Fruit fly (Drosophila melanogaster) whole organism, wandering third instar larva: ENCODE data around the gene CG17078.
A peak's percentile ranks its signal among the peaks of the same experiment; 100 is the strongest.

Experiments
- Abd-B ChIP-seq: fragments of >200 bp; optimal IDR thresholded peaks from 2 replicates; lab custom pipeline; 2017; ENCODE audit warnings: missing biosample characterization, missing genetic modification characterization
- CG32264 ChIP-seq: fragments of 200-800 bp; sonication (Bioruptor generic); optimal IDR thresholded peaks from 2 replicates; lab custom pipeline; 2016; ENCODE audit warnings: missing biosample characterization, missing genetic modification characterization
- CG9705 ChIP-seq: fragments of 200-800 bp; sonication (Bioruptor generic); optimal IDR thresholded peaks from 2 replicates; lab custom pipeline; 2018; ENCODE audit warnings: missing biosample characterization, mild to moderate bottlenecking, missing genetic modification characterization
- CrebA ChIP-seq: fragments of 200-800 bp; sonication (Bioruptor generic); optimal IDR thresholded peaks from 2 replicates; lab custom pipeline; 2016; ENCODE audit warnings: missing biosample characterization, mild to moderate bottlenecking, missing genetic modification characterization, borderline replicate concordance
- Dfd ChIP-seq: fragments of >200 bp; optimal IDR thresholded peaks from 2 replicates; lab custom pipeline; 2017; ENCODE audit warnings: missing biosample characterization, missing genetic modification characterization
- Dif ChIP-seq: fragments of 200-275, 200-300 bp; sonication (Bioruptor generic); optimal IDR thresholded peaks from 2 replicates; lab custom pipeline; 2018; ENCODE audit warnings: missing biosample characterization, missing genetic modification characterization; ENCODE audit not compliant: partially characterized antibody
- GATAd ChIP-seq: sonication (Bioruptor generic); optimal IDR thresholded peaks from 2 replicates; lab custom pipeline; 2016; ENCODE audit warnings: missing biosample characterization, missing genetic modification characterization
- HLH106 ChIP-seq: fragments of 200-800 bp; optimal IDR thresholded peaks from 3 replicates; lab custom pipeline; 2019; ENCODE audit warnings: missing biosample characterization, mild to moderate bottlenecking, missing genetic modification characterization, moderate library complexity
- Hnf4 ChIP-seq: fragments of 200-800 bp; sonication (Bioruptor generic); optimal IDR thresholded peaks from 2 replicates; lab custom pipeline; 2016; ENCODE audit warnings: missing biosample characterization, mild to moderate bottlenecking, missing genetic modification characterization
- Hr78 ChIP-seq: fragments of >200 bp; optimal IDR thresholded peaks from 2 replicates; lab custom pipeline; 2017; ENCODE audit warnings: missing biosample characterization, missing genetic modification characterization
- Hr83 ChIP-seq: fragments of 200-300 bp; sonication (Bioruptor generic); optimal IDR thresholded peaks from 2 replicates; lab custom pipeline; 2016; ENCODE audit warnings: missing biosample characterization, mild to moderate bottlenecking, missing genetic modification characterization, moderate library complexity; ENCODE audit not compliant: poor library complexity, severe bottlenecking
- Jra ChIP-seq: sonication (Bioruptor generic); optimal IDR thresholded peaks from 2 replicates; lab custom pipeline; 2016; ENCODE audit warnings: missing biosample characterization, missing genetic modification characterization
- Mio ChIP-seq: sonication (Bioruptor generic); optimal IDR thresholded peaks from 2 replicates; lab custom pipeline; 2016; ENCODE audit warnings: missing biosample characterization, missing genetic modification characterization
- Myc ChIP-seq: fragments of >200 bp; optimal IDR thresholded peaks from 2 replicates; lab custom pipeline; 2017
- N ChIP-seq: fragments of >200 bp; optimal IDR thresholded peaks from 2 replicates; lab custom pipeline; 2018; ENCODE audit warnings: missing biosample characterization, missing external identifiers, missing genetic modification characterization
- OdsH ChIP-seq: fragments of 200-800 bp; sonication (Bioruptor generic); optimal IDR thresholded peaks from 2 replicates; lab custom pipeline; 2016; ENCODE audit warnings: missing biosample characterization, mild to moderate bottlenecking, missing genetic modification characterization
- Rel ChIP-seq, 2 experiments: fragments of 200-800 bp; sonication (Bioruptor generic) in 1 of 2; optimal IDR thresholded peaks; 2 replicates in 1 of 2; 3 replicates in 1 of 2; lab custom pipeline; 2016 to 2019; ENCODE audit warnings: mild to moderate bottlenecking in 2 of 2, missing biosample characterization in 2 of 2, missing genetic modification characterization in 2 of 2, moderate library complexity in 1 of 2
- Sp1 ChIP-seq: fragments of 200-800 bp; sonication (Bioruptor generic); optimal IDR thresholded peaks from 3 replicates; lab custom pipeline; 2019; ENCODE audit warnings: missing biosample characterization, mild to moderate bottlenecking, missing genetic modification characterization, moderate library complexity
- Vsx2 ChIP-seq: fragments of 200-300, 225-300 bp; sonication (Bioruptor generic); optimal IDR thresholded peaks from 2 replicates; lab custom pipeline; 2018; ENCODE audit warnings: missing biosample characterization, missing genetic modification characterization; ENCODE audit not compliant: partially characterized antibody
- br ChIP-seq: fragments of 200-800 bp; sonication (Bioruptor generic); optimal IDR thresholded peaks from 2 replicates; lab custom pipeline; 2016; ENCODE audit warnings: missing biosample characterization, missing genetic modification characterization
- brk ChIP-seq: fragments of 200-800 bp; sonication (Bioruptor generic); optimal IDR thresholded peaks from 2 replicates; lab custom pipeline; 2016; ENCODE audit warnings: missing biosample characterization, mild to moderate bottlenecking, missing genetic modification characterization
- dl ChIP-seq, 2 experiments: fragments of 175-275, 200-275 bp in 1 of 2; fragments of 200-275 bp in 1 of 2; sonication (Bioruptor generic); optimal IDR thresholded peaks; lab custom pipeline; 2018; ENCODE audit warnings: mild to moderate bottlenecking in 2 of 2, missing biosample characterization in 2 of 2, missing genetic modification characterization in 2 of 2, moderate library complexity in 2 of 2; ENCODE audit not compliant: partially characterized antibody in 2 of 2, insufficient read depth in 1 of 2
- dmrt93B ChIP-seq: fragments of 200-800 bp; sonication (Bioruptor generic); optimal IDR thresholded peaks from 2 replicates; lab custom pipeline; 2018; ENCODE audit warnings: missing biosample characterization, mild to moderate bottlenecking, missing genetic modification characterization
- dsf ChIP-seq: sonication (Bioruptor generic); optimal IDR thresholded peaks from 2 replicates; lab custom pipeline; 2016; ENCODE audit warnings: missing biosample characterization, missing genetic modification characterization, borderline replicate concordance
- ey ChIP-seq: fragments of 200-800 bp; sonication (Bioruptor generic); optimal IDR thresholded peaks from 2 replicates; lab custom pipeline; 2016; ENCODE audit warnings: missing biosample characterization, missing genetic modification characterization
- foxo ChIP-seq, 2 experiments: fragments of 200-800 bp; sonication (Bioruptor generic); optimal IDR thresholded peaks; 2 replicates in 1 of 2; 3 replicates in 1 of 2; lab custom pipeline; 2016 to 2017; ENCODE audit warnings: missing biosample characterization in 2 of 2, missing genetic modification characterization in 2 of 2
- fru ChIP-seq: fragments of 200-800 bp; sonication (Bioruptor generic); optimal IDR thresholded peaks from 3 replicates; lab custom pipeline; 2016; ENCODE audit warnings: missing biosample characterization, mild to moderate bottlenecking, missing genetic modification characterization
- h ChIP-seq: fragments of 200-800 bp; sonication (Bioruptor generic); optimal IDR thresholded peaks from 3 replicates; lab custom pipeline; 2016; ENCODE audit warnings: missing biosample characterization, mild to moderate bottlenecking, missing genetic modification characterization
- jim ChIP-seq: fragments of 175-275, 200-325 bp; sonication (Bioruptor generic); optimal IDR thresholded peaks from 2 replicates; lab custom pipeline; 2016; ENCODE audit warnings: missing biosample characterization, mild to moderate bottlenecking, missing genetic modification characterization
- lola ChIP-seq: fragments of >200 bp; optimal IDR thresholded peaks from 2 replicates; lab custom pipeline; 2017; ENCODE audit warnings: missing biosample characterization, missing genetic modification characterization
- psq ChIP-seq: fragments of 200-800 bp; sonication (Bioruptor generic); optimal IDR thresholded peaks from 3 replicates; lab custom pipeline; 2017; ENCODE audit warnings: missing biosample characterization, mild to moderate bottlenecking, missing genetic modification characterization, moderate library complexity
- rgr ChIP-seq: fragments of 200-800 bp; sonication (Bioruptor generic); optimal IDR thresholded peaks from 3 replicates; lab custom pipeline; 2016; ENCODE audit warnings: missing biosample characterization, mild to moderate bottlenecking, missing genetic modification characterization
- sage ChIP-seq: fragments of 200-800 bp; sonication (Bioruptor generic); optimal IDR thresholded peaks from 2 replicates; lab custom pipeline; 2016; ENCODE audit warnings: missing biosample characterization, mild to moderate bottlenecking, missing genetic modification characterization
- sv ChIP-seq: fragments of 200-800 bp; sonication (Bioruptor generic); optimal IDR thresholded peaks from 3 replicates; lab custom pipeline; 2016; ENCODE audit warnings: missing biosample characterization, missing genetic modification characterization
- usp ChIP-seq: fragments of >200 bp; optimal IDR thresholded peaks from 2 replicates; lab custom pipeline; 2017; ENCODE audit warnings: missing biosample characterization, missing genetic modification characterization
- woc ChIP-seq: sonication (Bioruptor generic); optimal IDR thresholded peaks from 2 replicates; lab custom pipeline; 2016; ENCODE audit warnings: missing biosample characterization, mild to moderate bottlenecking, missing genetic modification characterization

Gene CG17078

DNA sequence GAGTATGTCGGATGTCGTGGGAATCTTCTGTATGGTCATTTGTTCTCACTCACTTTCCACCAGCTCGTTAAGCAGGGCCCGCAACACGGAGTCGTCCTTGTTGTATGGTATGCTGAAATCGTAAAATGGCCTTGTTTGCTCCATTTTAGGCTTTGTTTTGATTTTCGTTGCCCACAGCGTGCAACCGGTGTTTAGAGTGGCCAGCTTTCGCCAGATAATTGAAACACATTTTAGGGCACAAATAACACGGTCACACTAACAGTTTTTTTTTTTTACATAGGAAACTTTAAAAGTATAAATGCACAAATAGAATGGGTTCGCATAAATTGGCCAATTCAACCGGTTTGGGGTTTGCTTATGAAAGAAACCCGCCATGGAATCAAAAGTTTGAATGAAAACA is 25.9 kb downstream of the CG17078 start, which contains the start of gene Rpp30:
TSS of gene Rpp30 (minus strand) at position 200 of the 400 bp plus-strand sequence.
- TF ChIP-seq dsf (GFP tag; lab: Kevin White, UChicago) (no peak), lola (GFP tag; lab: Kevin White, UChicago) (no peak), CG9705 (GFP tag; lab: Kevin White, UChicago) (no peak), dmrt93B (GFP tag; lab: Kevin White, UChicago) (no peak), dl (GFP tag; optimal IDR thresholded peaks at IDR 0.05; lab: Kevin White, UChicago; ENCODE audit: insufficient read depth in 1 of 2, partially characterized antibody in 2 of 2) (no peak), jim (GFP tag; lab: Kevin White, UChicago) (no peak), sage (no peak), Jra (GFP tag; lab: Kevin White, UChicago) (no peak), CrebA (GFP tag; lab: Kevin White, UChicago) (no peak), fru (no peak), Dif (GFP tag; lab: Kevin White, UChicago) (no peak), Hr83 (no peak), sv (GFP tag; lab: Kevin White, UChicago) (no peak), CG32264 (GFP tag; lab: Kevin White, UChicago) (no peak), Hnf4 (GFP tag; lab: Kevin White, UChicago) (no peak), Myc (lab: Kevin White, UChicago) (no peak), usp (no peak), Rel (GFP tag; optimal IDR thresholded peaks at IDR 0.05; lab: Kevin White, UChicago) (no peak), Rel (tag; optimal IDR thresholded peaks at IDR 0.05; lab: Kevin White, UChicago) (no peak), Abd-B (GFP tag; lab: Kevin White, UChicago) (no peak)

DNA sequence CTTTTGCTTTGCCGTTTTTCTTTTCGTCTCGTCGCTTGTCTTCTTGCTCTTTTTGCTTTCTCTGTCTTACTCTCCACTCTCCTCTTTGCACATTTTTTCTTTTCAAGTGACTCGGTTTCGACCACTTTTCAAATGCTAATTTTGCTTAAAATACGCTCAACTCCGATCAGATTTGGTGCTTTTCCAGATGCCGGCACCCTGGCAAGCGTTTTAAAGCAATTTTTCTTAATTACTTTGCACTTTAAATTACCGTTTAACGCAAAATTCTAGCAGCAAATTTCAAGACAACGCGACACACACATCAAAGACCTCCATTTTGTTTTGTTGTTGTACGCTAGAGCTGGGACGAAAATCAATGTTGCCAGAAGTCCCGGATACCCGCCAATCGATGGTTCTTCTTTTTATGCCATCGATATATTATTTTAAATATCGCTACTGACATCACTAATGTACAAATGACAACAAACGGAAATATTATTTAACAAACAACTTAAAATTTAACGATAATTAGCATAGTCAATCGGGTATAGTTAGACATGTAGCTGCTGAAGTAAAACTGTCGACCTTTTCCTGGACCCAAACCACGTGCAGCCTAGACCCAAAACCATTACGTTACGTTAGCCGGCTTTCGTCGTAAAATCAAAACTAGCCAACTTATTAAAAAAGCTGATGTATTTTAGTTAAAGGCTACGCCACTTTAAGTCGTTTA is 27.4 kb downstream of the CG17078 start, which contains the start of gene kis:
TSS of gene kis (minus strand) at position 317 of the 709 bp plus-strand sequence.
- peak; percentile 69 for TF ChIP-seq h
- TF ChIP-seq psq (GFP tag; lab: Kevin White, UChicago) = peak; percentile 95
- TF ChIP-seq CG9705 (GFP tag; lab: Kevin White, UChicago) = peak; percentile 20
- peak in 1 of 2 experiments; percentile 48 for TF ChIP-seq foxo (GFP tag; optimal IDR thresholded peaks at IDR 0.05; lab: Kevin White, UChicago)
- no peak for TF ChIP-seq brk (GFP tag; lab: Kevin White, UChicago)
- TF ChIP-seq ey (GFP tag; lab: Kevin White, UChicago) = no peak
- no peak for TF ChIP-seq Hr78
- TF ChIP-seq Jra (GFP tag; lab: Kevin White, UChicago) = peak; percentile 64
- peak; percentile 5 for TF ChIP-seq OdsH (GFP tag; lab: Kevin White, UChicago)
- no peak for TF ChIP-seq Rel (GFP tag; optimal IDR thresholded peaks at IDR 0.05; lab: Kevin White, UChicago)
- peak; percentile 31 for TF ChIP-seq Rel (tag; optimal IDR thresholded peaks at IDR 0.05; lab: Kevin White, UChicago)
- TF ChIP-seq GATAd = no peak
- TF ChIP-seq Hr83 = peak; percentile 33
- peak; percentile 55 for TF ChIP-seq Sp1 (GFP tag; lab: Kevin White, UChicago)
- TF ChIP-seq CG32264 (GFP tag; lab: Kevin White, UChicago) = no peak
- TF ChIP-seq woc (GFP tag; lab: Kevin White, UChicago) = peak; percentile 11
- no peak for TF ChIP-seq sage
- TF ChIP-seq Myc (lab: Kevin White, UChicago) = peak; percentile 13
- TF ChIP-seq br (GFP tag; lab: Kevin White, UChicago) = peak; percentile 41
- no peak for TF ChIP-seq fru
- TF ChIP-seq HLH106 = peak; percentile 34
- TF ChIP-seq rgr (GFP tag; lab: Kevin White, UChicago) = peak; percentile 21
- no peak for TF ChIP-seq jim (GFP tag; lab: Kevin White, UChicago)

DNA sequence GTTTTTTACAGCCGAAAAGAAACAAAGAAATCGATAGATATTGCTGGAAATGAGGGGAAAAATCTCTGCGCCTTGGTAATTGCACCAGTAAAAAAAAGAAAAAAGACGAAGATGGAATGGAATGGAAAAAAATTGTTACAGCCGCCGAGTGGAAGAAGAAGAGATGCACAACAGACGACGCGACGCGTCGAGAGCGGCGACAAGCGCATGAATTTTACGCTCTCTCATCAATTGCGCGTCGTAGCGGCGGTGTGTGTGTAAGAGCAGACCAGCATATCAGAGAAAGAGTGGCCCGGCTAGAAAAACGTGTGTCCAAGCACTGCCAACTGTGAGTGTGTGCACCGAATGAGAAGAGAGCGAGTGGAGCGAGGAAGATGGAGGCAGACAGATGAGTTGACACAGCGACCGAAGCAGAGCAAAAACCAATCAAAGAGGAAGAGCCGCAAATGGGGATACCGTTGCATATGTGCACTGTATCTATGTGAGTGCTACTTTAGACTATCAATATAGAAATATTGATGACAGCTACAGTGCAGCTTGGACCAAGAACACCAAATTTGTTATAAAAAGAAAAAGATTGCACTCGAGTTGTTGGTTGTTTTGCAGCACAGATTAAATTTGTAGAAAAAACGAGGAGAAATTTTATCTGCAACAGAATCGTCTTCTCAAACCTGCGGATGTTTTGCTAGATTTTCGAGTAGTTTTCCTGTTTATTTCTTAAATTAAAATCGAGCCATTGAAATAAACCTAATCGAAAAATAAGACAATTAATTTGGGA is 28.8 kb downstream of the CG17078 start:
- TF ChIP-seq Hnf4 (GFP tag; lab: Kevin White, UChicago) (peak; percentile 27), CrebA (GFP tag; lab: Kevin White, UChicago) (no peak), Hr78 (no peak), fru (peak; percentile 40), Dfd (GFP tag; lab: Kevin White, UChicago) (no peak), ey (GFP tag; lab: Kevin White, UChicago) (peak; percentile 37), Dif (GFP tag; lab: Kevin White, UChicago) (peak; percentile 90), sv (GFP tag; lab: Kevin White, UChicago) (no peak), brk (GFP tag; lab: Kevin White, UChicago) (no peak), usp (no peak), HLH106 (no peak), N (no peak), dmrt93B (GFP tag; lab: Kevin White, UChicago) (no peak), br (GFP tag; lab: Kevin White, UChicago) (peak; percentile 52), woc (GFP tag; lab: Kevin White, UChicago) (peak; percentile 9), Jra (GFP tag; lab: Kevin White, UChicago) (peak; percentile 39), foxo (GFP tag; optimal IDR thresholded peaks at IDR 0.05; lab: Kevin White, UChicago) (peak in 1 of 2 experiments; percentile 49), Mio (GFP tag; lab: Kevin White, UChicago) (no peak), OdsH (GFP tag; lab: Kevin White, UChicago) (no peak), Hr83 (no peak), jim (GFP tag; lab: Kevin White, UChicago) (no peak), Sp1 (GFP tag; lab: Kevin White, UChicago) (no peak), h (no peak), Vsx2 (no peak), rgr (GFP tag; lab: Kevin White, UChicago) (no peak), GATAd (no peak), dsf (GFP tag; lab: Kevin White, UChicago) (no peak), dl (GFP tag; optimal IDR thresholded peaks at IDR 0.05; lab: Kevin White, UChicago; ENCODE audit: insufficient read depth in 1 of 2, partially characterized antibody in 2 of 2) (peak; percentile 63 to 83), psq (GFP tag; lab: Kevin White, UChicago) (peak; percentile 55), Abd-B (GFP tag; lab: Kevin White, UChicago) (no peak)
